Worm (Caenorhabditis elegans) whole organism, L4/young adult: Measurements from ENCODE around the gene F19G12.9.

Experiments
- W03F9.2 ChIP-seq: fragments of 150-350 bp; optimal IDR thresholded peaks from 2 replicates; lab custom pipeline; 2014; ENCODE audit warnings: missing biosample characterization, missing genetic modification characterization
- dao-5 ChIP-seq: sonication (generic microtip); optimal IDR thresholded peaks from 2 replicates; lab custom pipeline; 2016; ENCODE audit warnings: missing genotype, missing genetic modification characterization, moderate library complexity, missing compliant biosample characterization
- him-1 ChIP-seq: sonication (generic microtip); optimal IDR thresholded peaks from 2 replicates; lab custom pipeline; 2016; ENCODE audit warnings: missing genotype, missing genetic modification reagents, missing genetic modification characterization, missing compliant biosample characterization

ce11 chrX:1443556-1444243, 24.7 kb downstream of the F19G12.9 start:
- TF ChIP-seq W03F9.2 (no peak), him-1 (tag; lab: Kevin White, UChicago) (no peak), dao-5 (tag; lab: Kevin White, UChicago) (no peak)
